Worm (Caenorhabditis elegans): ENCODE measurements around the gene pigb-1.

Gene pigb-1

ce11 chrII:4959719-4960118 lies 33.2 kb downstream of the pigb-1 start, which contains the start of gene ulp-2:
Gene ulp-2 (minus strand): TSS chrII:4959876.
- TF ChIP-seq ztf-29 (GFP tag; IDR thresholded peaks at IDR 0.05): no peak
- TF ChIP-seq klf-2 (GFP tag; conservative IDR thresholded peaks at IDR 0.05): no peak
- TF ChIP-seq ztf-23 (GFP tag; IDR thresholded peaks at IDR 0.05): 0 out of 2 replicates have a peak, but pooled peaks have one; percentile 19

DNA sequence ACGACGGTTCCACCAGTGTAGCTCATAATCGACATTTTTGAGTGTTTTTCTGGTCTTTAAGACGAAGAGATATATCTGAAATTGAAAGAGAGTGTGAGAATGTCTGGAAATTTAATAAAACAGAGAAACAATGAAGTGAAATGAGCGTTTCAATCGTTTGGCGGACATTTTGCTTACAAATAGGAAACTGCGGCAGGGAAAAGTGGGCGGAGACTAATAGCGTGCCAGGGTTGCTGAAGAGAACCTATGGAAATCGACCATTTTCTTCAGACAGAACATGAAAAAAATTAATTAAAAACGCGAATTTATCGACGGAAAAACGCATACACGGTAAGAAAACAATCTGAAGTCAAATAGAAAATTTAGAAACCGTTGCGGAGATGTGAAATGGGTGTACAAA lies 37.5 kb downstream of the pigb-1 start, which contains the start of gene pbs-3:
Gene pbs-3 (minus strand): TSS at position 75 of the 400 bp plus-strand sequence.
- TF ChIP-seq T22C8.4 (GFP tag; IDR thresholded peaks at IDR 0.05) (no peak), flt-1 (GFP tag; IDR thresholded peaks at IDR 0.05) (0 out of 2 replicates have a peak, but pooled peaks have one; percentile 56), cog-1 (tag; optimal IDR thresholded peaks at IDR 0.05) (peak; percentile 12)

DNA sequence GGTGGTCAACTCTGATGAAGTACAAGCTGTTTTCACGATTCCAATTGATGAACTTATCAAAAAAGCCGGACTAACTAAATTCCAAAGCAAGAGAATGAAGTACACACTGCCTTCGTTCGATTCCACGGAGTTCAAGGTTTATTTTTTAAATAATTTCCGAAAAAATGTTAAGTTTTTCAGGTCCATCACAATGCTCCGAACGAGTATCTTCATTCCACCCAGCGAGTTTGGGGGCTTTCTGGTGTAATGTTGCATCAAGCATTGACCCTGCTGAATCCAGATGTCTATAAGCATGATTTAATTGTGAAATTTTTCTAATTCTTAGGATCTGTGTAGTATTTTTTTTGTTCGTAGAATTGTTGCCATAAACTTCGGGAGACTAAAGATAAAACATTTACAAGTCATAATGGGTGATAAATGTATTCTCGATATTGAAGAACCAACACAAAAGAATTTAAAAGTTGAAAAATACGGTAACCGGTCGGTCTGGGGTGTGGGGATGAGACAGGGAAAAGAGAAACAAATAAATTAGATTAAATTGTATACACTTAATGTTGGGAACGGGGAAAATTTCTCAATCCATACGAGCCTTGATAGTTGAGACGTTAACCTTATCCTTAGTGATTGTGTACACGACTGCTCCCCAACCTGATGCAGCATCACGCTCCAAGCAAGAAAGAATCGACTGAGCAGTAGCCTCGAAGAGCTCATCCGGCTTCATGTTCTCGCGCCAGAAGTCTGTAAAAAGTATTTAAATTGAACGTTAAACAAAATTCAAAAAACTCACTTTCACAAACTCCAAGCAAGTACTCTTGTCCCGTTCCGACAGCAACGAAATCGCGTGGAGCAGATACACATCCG lies 38.5 kb downstream of the pigb-1 start:
- no peak for TF ChIP-seq klf-2 (GFP tag; conservative IDR thresholded peaks at IDR 0.05)
- TF ChIP-seq flt-1 (GFP tag; IDR thresholded peaks at IDR 0.05): no peak
- TF ChIP-seq cog-1 (tag; optimal IDR thresholded peaks at IDR 0.05): no peak
- no peak for TF ChIP-seq tab-1 (GFP tag; IDR thresholded peaks at IDR 0.05)
- no peak for TF ChIP-seq ref-1 (GFP tag; conservative IDR thresholded peaks at IDR 0.05)
- TF ChIP-seq T22C8.4 (GFP tag; IDR thresholded peaks at IDR 0.05): no peak
- no peak for TF ChIP-seq ztf-29 (GFP tag; IDR thresholded peaks at IDR 0.05)
- TF ChIP-seq ztf-23 (GFP tag; IDR thresholded peaks at IDR 0.05): no peak
- no peak for TF ChIP-seq med-1 (GFP tag; optimal IDR thresholded peaks at IDR 0.05; ENCODE audit: insufficient read depth)

- no peak for TF ChIP-seq cog-1 (tag; optimal IDR thresholded peaks at IDR 0.05)
- TF ChIP-seq ref-1 (GFP tag; conservative IDR thresholded peaks at IDR 0.05): no peak
- TF ChIP-seq med-1 (GFP tag; optimal IDR thresholded peaks at IDR 0.05; ENCODE audit: insufficient read depth): no peak
These were observed 39.6 kb downstream of the pigb-1 start, which contains the start of gene ndx-3 for ce11 chrII:4953289-4953688. Gene ndx-3 (plus strand): TSS chrII:4953589.

ce11 chrII:4949380-4949950 lies 43.4 kb downstream of the pigb-1 start, which contains the start of the genes try-1 and zyg-12:
Gene try-1 (minus strand): TSS chrII:4949527.
Gene zyg-12 (plus strand): TSS chrII:4949900.
- TF ChIP-seq ref-1 (GFP tag; conservative IDR thresholded peaks at IDR 0.05): no peak
- no peak for TF ChIP-seq med-1 (GFP tag; optimal IDR thresholded peaks at IDR 0.05; ENCODE audit: insufficient read depth)
- TF ChIP-seq T22C8.4 (GFP tag; IDR thresholded peaks at IDR 0.05): no peak
- no peak for TF ChIP-seq flt-1 (GFP tag; IDR thresholded peaks at IDR 0.05)
- TF ChIP-seq klf-2 (GFP tag; conservative IDR thresholded peaks at IDR 0.05): no peak
- TF ChIP-seq ztf-23 (GFP tag; IDR thresholded peaks at IDR 0.05): no peak
- no peak for TF ChIP-seq ztf-29 (GFP tag; IDR thresholded peaks at IDR 0.05)
- no peak for TF ChIP-seq cog-1 (tag; optimal IDR thresholded peaks at IDR 0.05)
- TF ChIP-seq tab-1 (GFP tag; IDR thresholded peaks at IDR 0.05): no peak

DNA sequence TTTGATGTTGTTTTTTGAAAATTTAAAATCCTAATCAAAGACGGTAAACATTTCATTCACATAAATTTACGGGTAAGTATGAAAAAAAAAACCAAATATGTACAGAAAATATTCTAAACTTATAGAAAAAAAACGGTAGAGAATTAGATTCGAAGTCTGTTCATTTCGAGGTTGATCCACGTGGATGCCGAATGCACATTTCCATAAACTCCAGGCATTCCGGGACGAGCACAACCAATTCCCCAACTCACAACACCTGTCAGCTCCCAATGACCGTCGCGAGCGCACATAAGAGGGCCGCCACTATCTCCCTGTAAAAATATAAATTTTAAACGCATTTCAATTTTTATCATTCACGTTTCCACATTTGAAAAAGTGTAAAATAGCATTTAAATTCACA lies 44.8 kb downstream of the pigb-1 start:
- TF ChIP-seq ztf-29 (GFP tag; IDR thresholded peaks at IDR 0.05) (no peak), ztf-23 (GFP tag; IDR thresholded peaks at IDR 0.05) (0 out of 2 replicates have a peak, but pooled peaks have one; percentile 15), flt-1 (GFP tag; IDR thresholded peaks at IDR 0.05) (no peak), med-1 (GFP tag; optimal IDR thresholded peaks at IDR 0.05; ENCODE audit: insufficient read depth) (no peak), cog-1 (tag; optimal IDR thresholded peaks at IDR 0.05) (no peak), tab-1 (GFP tag; IDR thresholded peaks at IDR 0.05) (no peak), T22C8.4 (GFP tag; IDR thresholded peaks at IDR 0.05) (no peak)

- TF ChIP-seq tab-1 (GFP tag; IDR thresholded peaks at IDR 0.05): no peak
- no peak for TF ChIP-seq med-1 (GFP tag; optimal IDR thresholded peaks at IDR 0.05; ENCODE audit: insufficient read depth)
- no peak for TF ChIP-seq ztf-23 (GFP tag; IDR thresholded peaks at IDR 0.05)
- TF ChIP-seq cog-1 (tag; optimal IDR thresholded peaks at IDR 0.05): no peak
- TF ChIP-seq ztf-29 (GFP tag; IDR thresholded peaks at IDR 0.05): no peak
- TF ChIP-seq flt-1 (GFP tag; IDR thresholded peaks at IDR 0.05): no peak
- no peak for TF ChIP-seq ref-1 (GFP tag; conservative IDR thresholded peaks at IDR 0.05)
- no peak for TF ChIP-seq T22C8.4 (GFP tag; IDR thresholded peaks at IDR 0.05)
- TF ChIP-seq klf-2 (GFP tag; conservative IDR thresholded peaks at IDR 0.05): no peak
These were observed 46.1 kb downstream of the pigb-1 start for ce11 chrII:4946775-4947174.

- TF ChIP-seq flt-1 (GFP tag; IDR thresholded peaks at IDR 0.05) (no peak), T22C8.4 (GFP tag; IDR thresholded peaks at IDR 0.05) (no peak), klf-2 (GFP tag; conservative IDR thresholded peaks at IDR 0.05) (no peak), tab-1 (GFP tag; IDR thresholded peaks at IDR 0.05) (no peak), ztf-29 (GFP tag; IDR thresholded peaks at IDR 0.05) (no peak), ztf-23 (GFP tag; IDR thresholded peaks at IDR 0.05) (no peak), cog-1 (tag; optimal IDR thresholded peaks at IDR 0.05) (no peak), med-1 (GFP tag; optimal IDR thresholded peaks at IDR 0.05; ENCODE audit: insufficient read depth) (no peak), ref-1 (GFP tag; conservative IDR thresholded peaks at IDR 0.05) (no peak)
These were observed 47.2 kb downstream of the pigb-1 start, which contains the start of the genes gldi-11 and ZK546.2 for ce11 chrII:4945695-4946094. Gene gldi-11 (minus strand): TSS chrII:4945789. Gene ZK546.2 (plus strand): TSS chrII:4946027.

- TF ChIP-seq ztf-29 (GFP tag; IDR thresholded peaks at IDR 0.05) (no peak), T22C8.4 (GFP tag; IDR thresholded peaks at IDR 0.05) (no peak), klf-2 (GFP tag; conservative IDR thresholded peaks at IDR 0.05) (no peak), flt-1 (GFP tag; IDR thresholded peaks at IDR 0.05) (no peak), med-1 (GFP tag; optimal IDR thresholded peaks at IDR 0.05; ENCODE audit: insufficient read depth) (no peak), ref-1 (GFP tag; conservative IDR thresholded peaks at IDR 0.05) (no peak), ztf-23 (GFP tag; IDR thresholded peaks at IDR 0.05) (no peak)
These were observed 49.0 kb downstream of the pigb-1 start, which contains the start of gene mdt-4 for ce11 chrII:4943849-4944248. Gene mdt-4 (minus strand): TSS chrII:4943949.
